Fruit fly (Drosophila melanogaster) whole organism: ENCODE data around the gene Pex2.

Experiments used
- CG8478 ChIP-seq: fragments of >200 bp; optimal IDR thresholded peaks from 2 replicates; lab custom pipeline; 2018; ENCODE audit warnings: inconsistent platforms
- psq ChIP-seq: fragments of >200 bp; optimal IDR thresholded peaks from 2 replicates; lab custom pipeline; 2017

DNA sequence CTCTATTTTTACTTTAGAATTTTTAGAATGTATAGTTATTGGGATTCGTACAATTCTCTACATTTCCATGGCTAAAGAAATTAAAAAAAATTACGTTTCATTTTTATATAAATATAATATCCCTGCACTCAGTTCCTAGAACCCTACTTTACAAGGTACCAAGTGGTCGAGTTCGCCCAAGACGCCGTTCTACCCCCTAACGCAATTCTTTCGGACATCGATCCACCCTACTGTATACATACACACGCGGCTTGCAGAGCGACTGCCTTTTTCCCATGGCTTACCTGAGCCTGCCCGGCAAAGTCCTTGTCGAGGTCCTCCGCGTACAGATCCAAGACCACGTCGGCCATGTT is 24.1 kb upstream of the Pex2 start:
- TF ChIP-seq CG8478 (lab: Kevin White, UChicago) (no peak), psq (lab: Kevin White, UChicago) (no peak)
